Worm (Caenorhabditis elegans): ENCODE data around the gene Y113G7B.11.
A peak's percentile ranks its signal among the peaks of the same experiment; 100 is the strongest.

Y113G7B.11 gene

DNA sequence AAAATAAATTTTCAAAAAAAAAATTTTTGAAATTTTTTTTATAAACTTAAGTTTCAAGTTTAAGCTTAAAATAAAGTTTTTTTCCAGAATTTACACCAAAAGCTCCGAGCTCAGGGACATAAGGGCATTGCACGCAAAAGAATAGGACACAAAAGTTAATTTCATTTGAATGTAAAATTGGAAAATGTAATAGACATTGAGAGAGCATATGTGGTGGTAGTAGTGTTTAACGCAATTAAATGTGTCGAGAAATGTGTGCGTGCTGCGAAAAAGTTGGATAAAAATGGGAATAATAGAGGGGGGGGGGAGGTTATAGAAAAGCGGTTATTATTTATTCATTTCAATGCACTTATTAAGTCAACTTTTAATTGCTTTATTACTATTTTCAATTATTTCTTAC is 5.5 kb upstream of the Y113G7B.11 start:
- no peak for TF ChIP-seq zip-5 (tag; optimal IDR thresholded peaks at IDR 0.05)
- TF ChIP-seq ceh-19 (GFP tag; optimal IDR thresholded peaks at IDR 0.05), result no peak
- no peak for TF ChIP-seq C38D4.7 (GFP tag; optimal IDR thresholded peaks at IDR 0.05)
- TF ChIP-seq unc-42 (tag; optimal IDR thresholded peaks at IDR 0.05), result peak; percentile 96
- no peak for TF ChIP-seq sox-2 (GFP tag; IDR thresholded peaks at IDR 0.05)
- TF ChIP-seq ceh-18 (tag; optimal IDR thresholded peaks at IDR 0.05), result no peak

- TF ChIP-seq eyg-1 (tag; optimal IDR thresholded peaks at IDR 0.05) (no peak), ceh-34 (tag; optimal IDR thresholded peaks at IDR 0.05) (no peak), che-1 (tag; optimal IDR thresholded peaks at IDR 0.05) (no peak), fkh-6 (tag; optimal IDR thresholded peaks at IDR 0.05) (no peak), Y22D7AL.16 (tag; optimal IDR thresholded peaks at IDR 0.05) (no peak), elt-4 (tag; optimal IDR thresholded peaks at IDR 0.05) (no peak), C38D4.7 (GFP tag; optimal IDR thresholded peaks at IDR 0.05) (no peak)
These were observed 2.0 kb downstream of the Y113G7B.11 start for ce11 chrV:20213097-20213496.

DNA sequence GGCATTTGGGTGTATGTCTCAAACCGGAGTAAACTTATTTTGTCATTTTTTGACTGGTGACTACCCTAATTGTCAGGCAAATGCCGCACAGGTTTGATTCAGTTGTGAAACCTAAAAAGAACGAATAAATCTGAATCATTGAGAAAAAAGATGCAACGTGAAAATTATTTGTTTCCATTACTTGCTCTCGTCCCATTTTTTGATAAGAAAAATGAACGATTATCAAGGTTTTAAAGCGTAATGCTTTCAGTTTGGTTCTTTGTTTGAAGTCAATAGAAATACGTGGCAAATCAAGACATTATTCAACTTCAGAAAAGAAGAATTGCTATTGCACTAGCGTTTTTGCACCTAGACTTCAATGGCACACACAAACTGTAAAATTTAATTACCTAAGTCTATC is 2.5 kb downstream of the Y113G7B.11 start, which contains the start of gene Y113G7B.12:
Y113G7B.12 (minus strand) TSS at position 101 of the 400 bp plus-strand sequence.
- no peak for TF ChIP-seq ttx-3 (tag; optimal IDR thresholded peaks at IDR 0.05)
- no peak for TF ChIP-seq ama-1 (optimal IDR thresholded peaks at IDR 0.05)

ce11 chrV:20206086-20206485 is 9.0 kb downstream of the Y113G7B.11 start, which contains the start of the genes fbxb-59 and srbc-34:
TSS of gene fbxb-59 (minus strand) at chrV:20206186.
TSS of gene srbc-34 (plus strand) at chrV:20206318.
- TF ChIP-seq elt-2 (tag; optimal IDR thresholded peaks at IDR 0.05) (no peak), unc-42 (tag; optimal IDR thresholded peaks at IDR 0.05) (no peak), tbx-7 (tag; optimal IDR thresholded peaks at IDR 0.05) (no peak), pat-9 (tag; optimal IDR thresholded peaks at IDR 0.05) (no peak), ceh-34 (tag; optimal IDR thresholded peaks at IDR 0.05) (no peak), T23F11.4 (GFP tag; optimal IDR thresholded peaks at IDR 0.05) (no peak), rnt-1 (tag; optimal IDR thresholded peaks at IDR 0.05) (no peak), gmeb-2 (tag; optimal IDR thresholded peaks at IDR 0.05) (no peak), zip-5 (tag; optimal IDR thresholded peaks at IDR 0.05) (no peak), hlh-6 (tag; optimal IDR thresholded peaks at IDR 0.05) (no peak), K09A11.1 (tag; optimal IDR thresholded peaks at IDR 0.05; ENCODE audit: insufficient read depth) (no peak), hlh-30 (tag; optimal IDR thresholded peaks at IDR 0.05; ENCODE audit: insufficient read depth) (no peak), nhr-232 (tag; optimal IDR thresholded peaks at IDR 0.05) (no peak), ceh-14 (tag; optimal IDR thresholded peaks at IDR 0.05) (no peak), unc-86 (tag; optimal IDR thresholded peaks at IDR 0.05) (no peak)

ce11 chrV:20203085-20203484 is 12.0 kb downstream of the Y113G7B.11 start, which contains the start of gene fbxa-113:
TSS of gene fbxa-113 (plus strand) at chrV:20203385.
- TF ChIP-seq rnt-1 (tag; optimal IDR thresholded peaks at IDR 0.05), result no peak
- no peak for TF ChIP-seq elt-4 (tag; optimal IDR thresholded peaks at IDR 0.05)
- TF ChIP-seq nfya-1 (tag; optimal IDR thresholded peaks at IDR 0.05), result no peak
- TF ChIP-seq ceh-34 (tag; optimal IDR thresholded peaks at IDR 0.05), result no peak
- TF ChIP-seq unc-86 (tag; optimal IDR thresholded peaks at IDR 0.05), result no peak
- TF ChIP-seq eyg-1 (tag; optimal IDR thresholded peaks at IDR 0.05), result no peak

DNA sequence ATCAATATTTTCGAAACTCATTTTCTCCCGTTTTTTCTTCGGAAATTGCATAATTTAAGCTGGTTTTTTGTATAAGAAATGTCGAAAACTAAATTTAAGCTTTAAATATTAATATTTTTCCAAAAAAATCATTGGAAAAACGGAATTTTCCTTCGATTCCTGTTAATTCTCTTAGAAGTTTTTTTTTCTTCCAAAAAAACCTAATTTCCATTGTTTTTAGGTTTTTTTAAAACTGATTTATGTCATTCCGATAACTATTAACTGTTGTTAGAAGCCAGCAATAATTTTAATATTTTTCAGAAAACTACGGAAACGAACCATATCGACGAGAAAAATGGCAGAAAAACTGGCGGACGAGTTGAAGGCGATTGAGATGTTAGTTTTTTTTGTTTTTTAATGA is 13.8 kb downstream of the Y113G7B.11 start, which contains the start of gene fbxa-114:
fbxa-114 (plus strand) TSS at position 301 of the 400 bp plus-strand sequence.
- TF ChIP-seq Y22D7AL.16 (tag; optimal IDR thresholded peaks at IDR 0.05), result no peak
- TF ChIP-seq unc-3 (GFP tag; conservative IDR thresholded peaks at IDR 0.05), result no peak
- TF ChIP-seq unc-3 (tag; optimal IDR thresholded peaks at IDR 0.05), result no peak
- TF ChIP-seq nhr-11 (tag; optimal IDR thresholded peaks at IDR 0.05), result no peak
- no peak for TF ChIP-seq eyg-1 (tag; optimal IDR thresholded peaks at IDR 0.05)
- TF ChIP-seq hlh-30 (tag; optimal IDR thresholded peaks at IDR 0.05; ENCODE audit: insufficient read depth), result no peak
- TF ChIP-seq fkh-6 (tag; optimal IDR thresholded peaks at IDR 0.05), result no peak
- no peak for TF ChIP-seq ceh-9 (tag; optimal IDR thresholded peaks at IDR 0.05)
- TF ChIP-seq sdc-2 (tag; optimal IDR thresholded peaks at IDR 0.05), result no peak
- TF ChIP-seq hlh-15 (tag; optimal IDR thresholded peaks at IDR 0.05), result no peak
- TF ChIP-seq npax-4 (tag; optimal IDR thresholded peaks at IDR 0.05), result no peak
- TF ChIP-seq mec-3 (tag; optimal IDR thresholded peaks at IDR 0.05; ENCODE audit: borderline replicate concordance), result no peak
- no peak for TF ChIP-seq odd-2 (tag; optimal IDR thresholded peaks at IDR 0.05)
- no peak for TF ChIP-seq che-1 (tag; optimal IDR thresholded peaks at IDR 0.05)
